Worm (Caenorhabditis elegans) whole organism, L4 larva: ENCODE data around the gene F10E9.11.

Experiments used
- F10B5.3 ChIP-seq: sonication (generic microtip); optimal IDR thresholded peaks from 2 replicates; lab custom pipeline; 2016; ENCODE audit warnings: mild to moderate bottlenecking, missing genetic modification characterization, missing compliant biosample characterization
- T20F7.1 ChIP-seq: fragments of 200-800 bp; sonication (Bioruptor generic); optimal IDR thresholded peaks from 2 replicates; lab custom pipeline; 2018; ENCODE audit warnings: mild to moderate bottlenecking, missing genetic modification characterization, missing compliant biosample characterization
- T26A8.4 ChIP-seq: fragments of 200-800 bp; sonication (Bioruptor generic); IDR thresholded peaks from 2 replicates; pipeline ENCODE4 v1.3.6; 2022; ENCODE audit warnings: missing genetic modification characterization, missing compliant biosample characterization
- Y105C5A.15 ChIP-seq: fragments of 200-800 bp; sonication (Bioruptor generic); IDR thresholded peaks from 2 replicates; pipeline ENCODE4 v1.3.6; 2022; ENCODE audit warnings: missing genetic modification characterization, missing compliant biosample characterization
- Y48G9A.11 ChIP-seq: fragments of 200-800 bp; sonication (Bioruptor generic); IDR thresholded peaks from 2 replicates; pipeline ENCODE4 v1.3.6; 2022; ENCODE audit warnings: missing genetic modification reagents, missing genetic modification characterization, missing compliant biosample characterization
- Y5F2A.4 ChIP-seq: fragments of 200-800 bp; sonication (Bioruptor generic); optimal IDR thresholded peaks from 2 replicates; lab custom pipeline; 2018; ENCODE audit warnings: mild to moderate bottlenecking, missing genetic modification characterization, missing compliant biosample characterization
- ZK546.5 ChIP-seq, 2 experiments: sonication (generic microtip); optimal IDR thresholded peaks; 2 replicates each; lab custom pipeline; 2017; ENCODE audit warnings: missing biosample characterization in 2 of 2, missing genetic modification characterization in 2 of 2
- aha-1 ChIP-seq: fragments of 150-350 bp; peaks from one replicate; lab custom pipeline; 2014; ENCODE audit warnings: missing biosample characterization, missing genetic modification characterization
- ama-1 ChIP-seq: fragments of 150-350 bp; optimal IDR thresholded peaks from 2 replicates; lab custom pipeline; 2014; ENCODE audit warnings: inconsistent platforms, mixed read lengths
- ceh-28 ChIP-seq: fragments of 150-350 bp; optimal IDR thresholded peaks from 2 replicates; lab custom pipeline; 2014; ENCODE audit warnings: missing biosample characterization, missing genetic modification reagents, missing genetic modification characterization
- ctbp-1 ChIP-seq: fragments of 200-800 bp; sonication (Bioruptor generic); IDR thresholded peaks from 2 replicates; pipeline ENCODE4 v1.3.6; 2022; ENCODE audit warnings: missing genetic modification reagents, missing genetic modification characterization, missing compliant biosample characterization
- daf-19 ChIP-seq: fragments of 200-800 bp; sonication (Bioruptor generic); conservative IDR thresholded peaks from 2 replicates; pipeline ENCODE4 v1.3.6; 2022; ENCODE audit warnings: missing genetic modification characterization, missing compliant biosample characterization
- dmd-6 ChIP-seq: fragments of 200-800 bp; sonication (Bioruptor generic); IDR thresholded peaks from 2 replicates; pipeline ENCODE4 v1.3.6; 2022; ENCODE audit warnings: missing genetic modification reagents, missing genetic modification characterization, missing compliant biosample characterization
- dmd-9 ChIP-seq: fragments of 200-800 bp; sonication (Bioruptor generic); IDR thresholded peaks from 2 replicates; pipeline ENCODE4 v1.3.6; 2022; ENCODE audit warnings: missing genetic modification reagents, missing genetic modification characterization, missing compliant biosample characterization
- dpl-1 ChIP-seq: fragments of 150-350 bp; optimal IDR thresholded peaks from 2 replicates; lab custom pipeline; 2014; ENCODE audit warnings: missing biosample characterization, missing genetic modification reagents, missing genetic modification characterization
- dve-1 ChIP-seq: sonication (generic microtip); optimal IDR thresholded peaks from 2 replicates; lab custom pipeline; 2017; ENCODE audit warnings: antibody characterized with exemption, mild to moderate bottlenecking, missing genetic modification characterization, missing compliant biosample characterization; ENCODE audit not compliant: insufficient read depth
- egl-43 ChIP-seq: fragments of 200-800 bp; sonication (Bioruptor generic); IDR thresholded peaks from 2 replicates; pipeline ENCODE4 v1.3.6; 2022; ENCODE audit warnings: missing genetic modification reagents, missing genetic modification characterization, missing compliant biosample characterization
- fkh-10 ChIP-seq: fragments of 150-350 bp; optimal IDR thresholded peaks from 2 replicates; lab custom pipeline; 2014; ENCODE audit warnings: missing biosample characterization, missing genetic modification reagents, missing genetic modification characterization
- fos-1 ChIP-seq: fragments of 150-350 bp; optimal IDR thresholded peaks from 2 replicates; lab custom pipeline; 2014; ENCODE audit warnings: missing biosample characterization, missing genetic modification characterization
- hlh-11 ChIP-seq: fragments of 200-800 bp; sonication (Bioruptor generic); optimal IDR thresholded peaks from 2 replicates; lab custom pipeline; 2018; ENCODE audit warnings: mild to moderate bottlenecking, missing genetic modification characterization, missing compliant biosample characterization
- hlh-30 ChIP-seq: sonication (generic microtip); optimal IDR thresholded peaks from 2 replicates; lab custom pipeline; 2017; ENCODE audit warnings: antibody characterized with exemption, mild to moderate bottlenecking, missing genetic modification characterization, missing compliant biosample characterization; ENCODE audit not compliant: insufficient read depth
- hmg-1.1 ChIP-seq: fragments of 200-800 bp; sonication (Bioruptor generic); IDR thresholded peaks from 2 replicates; pipeline ENCODE4 v1.3.6; 2022; ENCODE audit warnings: missing genetic modification reagents, missing genetic modification characterization, missing compliant biosample characterization
- lin-38 ChIP-seq: fragments of 200-800 bp; sonication (Bioruptor generic); IDR thresholded peaks from 2 replicates; pipeline ENCODE4 v1.3.6; 2022; ENCODE audit warnings: missing genetic modification reagents, missing genetic modification characterization, missing compliant biosample characterization
- lsy-2 ChIP-seq, 2 experiments: fragments of 150-350 bp in 1 of 2; sonication (generic microtip) in 1 of 2; optimal IDR thresholded peaks; 2 replicates each; lab custom pipeline; 2014 to 2017; ENCODE audit warnings: missing biosample characterization in 2 of 2, missing genetic modification characterization in 2 of 2
- mdl-1 ChIP-seq, 2 experiments: fragments of 150-350 bp in 1 of 2; sonication (generic microtip) in 1 of 2; optimal IDR thresholded peaks; 2 replicates each; lab custom pipeline; 2014 to 2017; ENCODE audit warnings: missing biosample characterization in 2 of 2, missing genetic modification characterization in 2 of 2
- mep-1 ChIP-seq: fragments of 150-350 bp; sonication (generic microtip); optimal IDR thresholded peaks from 3 replicates; lab custom pipeline; 2014; ENCODE audit warnings: missing biosample characterization, missing genetic modification characterization
- mes-2 ChIP-seq: sonication (generic microtip); optimal IDR thresholded peaks from 2 replicates; lab custom pipeline; 2016; ENCODE audit warnings: missing genotype, mild to moderate bottlenecking, missing genetic modification characterization, missing compliant biosample characterization; ENCODE audit not compliant: poor library complexity, severe bottlenecking
- mxl-2 ChIP-seq: fragments of 200-800 bp; sonication (Bioruptor generic); conservative IDR thresholded peaks from 2 replicates; pipeline ENCODE4 v1.3.6; 2022; ENCODE audit warnings: missing genetic modification reagents, missing genetic modification characterization, missing compliant biosample characterization
- nhr-10 ChIP-seq: fragments of 150-350 bp; optimal IDR thresholded peaks from 2 replicates; lab custom pipeline; 2014; ENCODE audit warnings: missing biosample characterization, missing genetic modification characterization
- nhr-102 ChIP-seq: sonication (generic microtip); optimal IDR thresholded peaks from 2 replicates; lab custom pipeline; 2016; ENCODE audit warnings: mild to moderate bottlenecking, missing genetic modification characterization, moderate library complexity, missing compliant biosample characterization
- nhr-11 ChIP-seq: fragments of 150-350 bp; optimal IDR thresholded peaks from 2 replicates; lab custom pipeline; 2014; ENCODE audit warnings: missing biosample characterization, missing genetic modification characterization
- nhr-25 ChIP-seq: sonication (generic microtip); optimal IDR thresholded peaks from 2 replicates; lab custom pipeline; 2017; ENCODE audit warnings: missing genetic modification characterization, mild to moderate bottlenecking, missing compliant biosample characterization, antibody characterized with exemption, moderate library complexity, borderline replicate concordance; ENCODE audit not compliant: insufficient read depth
- pha-4 ChIP-seq, 2 experiments: fragments of 150-350 bp in 1 of 2; fragments of 200-800 bp in 1 of 2; sonication (Bioruptor generic) in 1 of 2; IDR thresholded peaks in 1 of 2; optimal IDR thresholded peaks in 1 of 2; 2 replicates each; pipeline versions ENCODE4 v1.3.6 to Lab custom; 2014 to 2022; ENCODE audit warnings: missing genetic modification characterization in 2 of 2, missing genetic modification reagents in 2 of 2, missing biosample characterization in 1 of 2, missing compliant biosample characterization in 1 of 2
- php-3 ChIP-seq: fragments of 200-800 bp; sonication (Bioruptor generic); IDR thresholded peaks from 2 replicates; pipeline ENCODE4 v1.3.6; 2022; ENCODE audit warnings: missing genetic modification reagents, missing genetic modification characterization, missing compliant biosample characterization
- pqm-1 ChIP-seq: sonication (generic microtip); optimal IDR thresholded peaks from 2 replicates; lab custom pipeline; 2017; ENCODE audit warnings: missing biosample characterization, missing genetic modification characterization
- sdz-12 ChIP-seq: fragments of 200-800 bp; sonication (Bioruptor generic); optimal IDR thresholded peaks from 2 replicates; lab custom pipeline; 2018; ENCODE audit warnings: mild to moderate bottlenecking, missing genetic modification characterization, missing compliant biosample characterization
- set-16 ChIP-seq: fragments of 200-800 bp; sonication (Bioruptor generic); IDR thresholded peaks from 2 replicates; pipeline ENCODE4 v1.3.6; 2022; ENCODE audit warnings: missing genetic modification reagents, missing genetic modification characterization, missing compliant biosample characterization
- unc-130 ChIP-seq: sonication (generic microtip); optimal IDR thresholded peaks from 2 replicates; lab custom pipeline; 2016; ENCODE audit warnings: missing genetic modification reagents, missing genetic modification characterization, missing compliant biosample characterization
- unc-62 ChIP-seq, 3 experiments: fragments of 150-350 bp in 1 of 3; sonication (generic microtip); optimal IDR thresholded peaks in 2 of 3; peaks in 1 of 3; 1 replicate in 1 of 3; 2 replicates in 2 of 3; lab custom pipeline; 2014 to 2017; ENCODE audit warnings: missing biosample characterization in 3 of 3, missing genetic modification characterization in 3 of 3, missing genetic modification reagents in 3 of 3, missing genotype in 1 of 3
- zip-11 ChIP-seq: fragments of 200-800 bp; sonication (Bioruptor generic); IDR thresholded peaks from 2 replicates; pipeline ENCODE4 v1.3.6; 2022; ENCODE audit warnings: missing genetic modification characterization, missing compliant biosample characterization

F10E9.11 gene

ce11 chrIII:8356407-8356881 lies 37.4 kb upstream of the F10E9.11 start (continued):
- TF ChIP-seq fos-1 (tag; lab: Kevin White, UChicago) (no peak), mep-1 (tag; lab: Kevin White, UChicago) (peak; percentile 92), fkh-10 (GFP tag; lab: Kevin White, UChicago) (peak; percentile 33), hlh-11 (tag; lab: Kevin White, UChicago) (peak; percentile 83), zip-11 (no peak), F10B5.3 (tag; lab: Kevin White, UChicago) (no peak), pqm-1 (tag; lab: Kevin White, UChicago) (peak; percentile 3), ctbp-1 (GFP tag; lab: Robert Waterston, UW) (peak; percentile 65), lsy-2 (tag; optimal IDR thresholded peaks at IDR 0.05; lab: Kevin White, UChicago) (peak; percentile 77 to 91), dmd-6 (GFP tag; lab: Robert Waterston, UW) (peak; percentile 53; the same call in 1 of the 2 replicates), nhr-25 (peak; percentile 59), daf-19 (GFP tag; lab: Robert Waterston, UW) (no peak)

- TF ChIP-seq Y48G9A.11 (GFP tag; lab: Robert Waterston, UW) (0 out of 2 replicates have a peak, but pooled peaks have one; percentile 9), Y105C5A.15 (GFP tag; lab: Robert Waterston, UW) (no peak)
Observed at ce11 chrIII:8355462-8355815, 36.4 kb upstream of the F10E9.11 start.

DNA sequence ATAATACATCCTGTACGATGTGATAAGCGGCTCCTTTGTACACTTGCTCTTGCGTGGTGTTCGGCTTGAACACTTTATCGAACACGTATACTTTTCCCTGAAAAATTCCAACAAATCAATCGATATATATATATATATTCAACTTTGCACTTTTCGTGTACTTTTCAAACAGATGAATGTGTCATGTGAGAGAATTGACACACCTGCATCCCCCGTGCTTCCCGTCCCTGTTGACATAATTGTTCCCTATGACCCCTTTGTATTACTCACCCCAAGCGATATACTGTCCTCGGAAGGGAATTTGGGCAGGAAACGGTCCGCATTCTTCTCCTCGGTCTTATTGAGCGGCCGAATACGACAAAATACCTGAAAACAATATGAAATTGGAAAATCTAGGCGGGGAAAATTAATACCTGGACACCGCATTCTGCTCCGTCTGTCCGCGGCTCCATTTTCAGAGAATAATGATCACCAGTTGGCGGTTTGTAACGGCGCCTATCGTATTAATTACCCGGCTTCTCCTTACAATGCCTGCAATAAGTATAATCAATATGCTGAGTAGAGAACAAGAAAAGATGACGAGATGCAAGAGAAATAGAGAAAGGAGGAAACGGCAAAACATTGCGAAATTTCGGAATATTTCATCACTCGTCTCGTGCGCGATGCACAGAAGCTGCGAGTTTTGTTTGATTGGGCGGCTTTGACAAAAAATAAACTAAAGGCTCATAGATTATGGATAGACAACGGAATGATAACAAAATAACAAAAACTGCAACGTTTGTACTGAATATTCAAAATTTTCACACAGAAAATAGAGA lies 35.8 kb upstream of the F10E9.11 start, which contains the start of gene unc-116:
unc-116 (minus strand) TSS at position 531 of the 818 bp plus-strand sequence.
- TF ChIP-seq ctbp-1 (GFP tag; lab: Robert Waterston, UW) (no peak), mes-2 (tag; lab: Kevin White, UChicago) (peak; percentile 34), mxl-2 (no peak), unc-130 (GFP tag; lab: Kevin White, UChicago) (no peak), ceh-28 (tag; lab: Kevin White, UChicago) (no peak), nhr-102 (no peak), sdz-12 (no peak), hlh-30 (peak; percentile 79), T20F7.1 (GFP tag; lab: Kevin White, UChicago) (peak; percentile 42), dmd-9 (GFP tag; lab: Robert Waterston, UW) (0 out of 2 replicates have a peak, but pooled peaks have one; percentile 31), T26A8.4 (GFP tag; lab: Robert Waterston, UW) (peak; percentile 22; the same call in 1 of the 2 replicates), aha-1 (tag; lab: Kevin White, UChicago) (peak; percentile 33), Y5F2A.4 (GFP tag; lab: Kevin White, UChicago) (no peak), set-16 (GFP tag; lab: Robert Waterston, UW) (0 out of 2 replicates have a peak, but pooled peaks have one; percentile 7), php-3 (GFP tag; lab: Robert Waterston, UW) (no peak), dve-1 (tag; lab: Kevin White, UChicago) (peak; percentile 55), fkh-10 (GFP tag; lab: Kevin White, UChicago) (no peak), nhr-10 (no peak), mdl-1 (tag; optimal IDR thresholded peaks at IDR 0.05; lab: Kevin White, UChicago) (peak; percentile 37 to 76), ZK546.5 (tag; optimal IDR thresholded peaks at IDR 0.05; lab: Kevin White, UChicago) (no peak), nhr-11 (tag; lab: Kevin White, UChicago) (peak; percentile 22), egl-43 (0 out of 2 replicates have a peak, but pooled peaks have one; percentile 28), hmg-1.1 (GFP tag; lab: Robert Waterston, UW) (peak; percentile 51), ama-1 (no peak), lin-38 (GFP tag; lab: Robert Waterston, UW) (no peak), dpl-1 (GFP tag; lab: Kevin White, UChicago) (peak; percentile 34), unc-62 (GFP tag; optimal IDR thresholded peaks at IDR 0.05 in 1 of 2; lab: Kevin White, UChicago) (no peak), unc-62 (tag; optimal IDR thresholded peaks at IDR 0.05; lab: Kevin White, UChicago) (no peak), pha-4 (GFP tag; IDR thresholded peaks at IDR 0.05; lab: Robert Waterston, UW) (no peak), pha-4 (tag; optimal IDR thresholded peaks at IDR 0.05; lab: Kevin White, UChicago) (peak; percentile 8), lsy-2 (tag; optimal IDR thresholded peaks at IDR 0.05; lab: Kevin White, UChicago) (peak; percentile 3 to 72)
